Worm (Caenorhabditis elegans) whole organism, young adult: ENCODE results near the gene str-19.
"Not testable (repeated sequence)": the region's sequence is repeated elsewhere in the genome, so short reads cannot be mapped to it uniquely, and the experiment has no call there.

Source experiments
- B0261.1 ChIP-seq: sonication (generic microtip); optimal IDR thresholded peaks from 2 replicates; lab custom pipeline; 2016; ENCODE audit warnings: mild to moderate bottlenecking, missing genetic modification characterization, moderate library complexity, missing compliant biosample characterization
- C06A6.2 ChIP-seq: fragments of 200-800 bp; sonication (Bioruptor generic); conservative IDR thresholded peaks from 2 replicates; pipeline ENCODE4 v1.3.6; 2022; ENCODE audit warnings: missing genetic modification characterization, missing compliant biosample characterization
- C17E4.6 ChIP-seq: fragments of 200-800 bp; sonication (Bioruptor generic); IDR thresholded peaks from 2 replicates; pipeline ENCODE4 v1.3.6; 2022; ENCODE audit warnings: missing genetic modification reagents, missing genetic modification characterization, missing compliant biosample characterization
- D2030.7 ChIP-seq: fragments of 200-800 bp; sonication (Bioruptor generic); IDR thresholded peaks from 2 replicates; pipeline ENCODE4 v1.3.6; 2022; ENCODE audit warnings: missing genetic modification reagents, missing genetic modification characterization, missing compliant biosample characterization
- F49E8.2 ChIP-seq: sonication (generic microtip); optimal IDR thresholded peaks from 3 replicates; lab custom pipeline; 2017; ENCODE audit warnings: missing genetic modification characterization, mild to moderate bottlenecking, missing compliant biosample characterization, antibody characterized with exemption, moderate library complexity; ENCODE audit not compliant: insufficient read depth
- T07F8.4 ChIP-seq: sonication (generic microtip); optimal IDR thresholded peaks from 2 replicates; lab custom pipeline; 2016; ENCODE audit warnings: mild to moderate bottlenecking, missing genetic modification characterization, moderate library complexity, missing compliant biosample characterization
- aptf-2 ChIP-seq: fragments of 200-800 bp; sonication (Bioruptor generic); conservative IDR thresholded peaks from 2 replicates; pipeline ENCODE4 v1.3.6; 2022; ENCODE audit warnings: missing genetic modification reagents, missing genetic modification characterization, missing compliant biosample characterization
- aptf-3 ChIP-seq: fragments of 200-800 bp; sonication (Bioruptor generic); IDR thresholded peaks from 2 replicates; pipeline ENCODE4 v1.3.6; 2022; ENCODE audit warnings: missing genetic modification characterization, missing compliant biosample characterization
- attf-3 ChIP-seq: fragments of 200-800 bp; sonication (Bioruptor generic); conservative IDR thresholded peaks from 2 replicates; pipeline ENCODE4 v1.3.6; 2022; ENCODE audit warnings: missing genetic modification reagents, missing genetic modification characterization, missing compliant biosample characterization
- bed-2 ChIP-seq: fragments of 200-800 bp; sonication (Bioruptor generic); IDR thresholded peaks from 2 replicates; pipeline ENCODE4 v1.3.6; 2022; ENCODE audit warnings: missing genetic modification reagents, missing genetic modification characterization, missing compliant biosample characterization
- ceh-100 ChIP-seq: fragments of 200-800 bp; sonication (Bioruptor generic); IDR thresholded peaks from 2 replicates; pipeline ENCODE4 v1.3.6; 2022; ENCODE audit warnings: missing genetic modification reagents, missing genetic modification characterization, missing compliant biosample characterization
- ceh-79 ChIP-seq: sonication (generic microtip); optimal IDR thresholded peaks from 2 replicates; lab custom pipeline; 2017; ENCODE audit warnings: mild to moderate bottlenecking, missing genetic modification characterization, missing compliant biosample characterization
- die-1 ChIP-seq: sonication (generic microtip); optimal IDR thresholded peaks from 2 replicates; lab custom pipeline; 2016; ENCODE audit warnings: missing genotype, mild to moderate bottlenecking, missing genetic modification characterization, missing compliant biosample characterization
- efl-1 ChIP-seq: fragments of 150-350 bp; optimal IDR thresholded peaks from 2 replicates; lab custom pipeline; 2014; ENCODE audit warnings: missing biosample characterization, missing genetic modification reagents, missing genetic modification characterization
- egl-18 ChIP-seq: fragments of 200-800 bp; sonication (Bioruptor generic); IDR thresholded peaks from 2 replicates; pipeline ENCODE4 v1.3.6; 2022; ENCODE audit warnings: missing genetic modification reagents, missing genetic modification characterization, missing compliant biosample characterization
- ets-4 ChIP-seq: fragments of 200-800 bp; sonication (Bioruptor generic); optimal IDR thresholded peaks from 2 replicates; lab custom pipeline; 2018; ENCODE audit warnings: mild to moderate bottlenecking, missing genetic modification characterization, missing compliant biosample characterization
- gei-17 ChIP-seq: fragments of 200-800 bp; sonication (Bioruptor generic); optimal IDR thresholded peaks from 2 replicates; lab custom pipeline; 2018; ENCODE audit warnings: mild to moderate bottlenecking, missing genetic modification characterization, missing compliant biosample characterization
- hsf-1 ChIP-seq: fragments of 200-800 bp; sonication (Bioruptor generic); IDR thresholded peaks from 2 replicates; pipeline ENCODE4 v1.3.6; 2022; ENCODE audit warnings: missing genetic modification reagents, missing genetic modification characterization, missing compliant biosample characterization
- lag-1 ChIP-seq: fragments of 200-800 bp; sonication (Bioruptor generic); IDR thresholded peaks from 2 replicates; pipeline ENCODE4 v1.3.6; 2022; ENCODE audit warnings: missing genetic modification reagents, missing genetic modification characterization, missing compliant biosample characterization
- lsl-1 ChIP-seq: fragments of 200-800 bp; sonication (Bioruptor generic); optimal IDR thresholded peaks from 2 replicates; lab custom pipeline; 2018; ENCODE audit warnings: mild to moderate bottlenecking, missing genetic modification characterization, moderate library complexity, missing compliant biosample characterization
- lsy-27 ChIP-seq: sonication (generic microtip); optimal IDR thresholded peaks from 2 replicates; lab custom pipeline; 2017; ENCODE audit warnings: missing genetic modification characterization, mild to moderate bottlenecking, missing compliant biosample characterization, antibody characterized with exemption, missing genotype, borderline replicate concordance; ENCODE audit not compliant: insufficient read depth
- madf-10 ChIP-seq: sonication (generic microtip); optimal IDR thresholded peaks from 2 replicates; lab custom pipeline; 2016; ENCODE audit warnings: mild to moderate bottlenecking, missing genetic modification characterization, missing compliant biosample characterization
- madf-3 ChIP-seq: fragments of 200-800 bp; sonication (Bioruptor generic); IDR thresholded peaks from 2 replicates; pipeline ENCODE4 v1.3.6; 2022; ENCODE audit warnings: missing genetic modification reagents, missing genetic modification characterization, missing compliant biosample characterization
- madf-6 ChIP-seq: fragments of 200-800 bp; sonication (Bioruptor generic); IDR thresholded peaks from 2 replicates; pipeline ENCODE4 v1.3.6; 2022; ENCODE audit warnings: missing genetic modification reagents, missing genetic modification characterization, missing compliant biosample characterization
- nfya-1 ChIP-seq: sonication (generic microtip); optimal IDR thresholded peaks from 2 replicates; lab custom pipeline; 2017; ENCODE audit warnings: antibody characterized with exemption, missing compliant biosample characterization, missing genetic modification characterization, borderline replicate concordance; ENCODE audit not compliant: insufficient read depth
- nfya-2 ChIP-seq: fragments of 200-800 bp; sonication (Bioruptor generic); IDR thresholded peaks from 2 replicates; pipeline ENCODE4 v1.3.6; 2022; ENCODE audit warnings: missing genetic modification reagents, missing genetic modification characterization, missing compliant biosample characterization
- nhr-120 ChIP-seq: fragments of 200-800 bp; sonication (Bioruptor generic); IDR thresholded peaks from 2 replicates; pipeline ENCODE4 v1.3.6; 2022; ENCODE audit warnings: missing genetic modification characterization, missing compliant biosample characterization
- nhr-179 ChIP-seq: sonication (generic microtip); optimal IDR thresholded peaks from 2 replicates; lab custom pipeline; 2016; ENCODE audit warnings: mild to moderate bottlenecking, missing genetic modification characterization, missing compliant biosample characterization
- nhr-27 ChIP-seq: fragments of 200-800 bp; sonication (Bioruptor generic); optimal IDR thresholded peaks from 2 replicates; lab custom pipeline; 2018; ENCODE audit warnings: mild to moderate bottlenecking, missing genetic modification characterization, moderate library complexity, missing compliant biosample characterization
- rcor-1 ChIP-seq: fragments of 200-800 bp; sonication (Bioruptor generic); IDR thresholded peaks from 2 replicates; pipeline ENCODE4 v1.3.6; 2022; ENCODE audit warnings: missing genetic modification reagents, missing genetic modification characterization, missing compliant biosample characterization
- snpc-1.3 ChIP-seq: sonication (generic microtip); optimal IDR thresholded peaks from 2 replicates; lab custom pipeline; 2017; ENCODE audit warnings: missing genetic modification characterization, mild to moderate bottlenecking, missing compliant biosample characterization, antibody characterized with exemption, moderate library complexity, missing genotype, missing genetic modification reagents; ENCODE audit not compliant: insufficient read depth
- tbx-9 ChIP-seq: sonication (generic microtip); optimal IDR thresholded peaks from 2 replicates; lab custom pipeline; 2016; ENCODE audit warnings: borderline replicate concordance, missing genetic modification characterization, inconsistent platforms, missing compliant biosample characterization
- ztf-18 ChIP-seq: sonication (generic microtip); optimal IDR thresholded peaks from 2 replicates; lab custom pipeline; 2016; ENCODE audit warnings: missing genotype, mild to moderate bottlenecking, missing genetic modification characterization, missing compliant biosample characterization
- ztf-26 ChIP-seq: sonication (generic microtip); optimal IDR thresholded peaks from 2 replicates; lab custom pipeline; 2017; ENCODE audit warnings: missing genetic modification characterization, missing compliant biosample characterization

str-19 gene

ce11 chrV:15744366-15744765 lies at the start of gene str-19:
str-19 (minus strand) TSS chrV:15744466.
- not testable (repeated sequence) for TF ChIP-seq C06A6.2 (GFP tag; lab: Robert Waterston, UW); T07F8.4 (tag; lab: Kevin White, UChicago); nhr-179

DNA sequence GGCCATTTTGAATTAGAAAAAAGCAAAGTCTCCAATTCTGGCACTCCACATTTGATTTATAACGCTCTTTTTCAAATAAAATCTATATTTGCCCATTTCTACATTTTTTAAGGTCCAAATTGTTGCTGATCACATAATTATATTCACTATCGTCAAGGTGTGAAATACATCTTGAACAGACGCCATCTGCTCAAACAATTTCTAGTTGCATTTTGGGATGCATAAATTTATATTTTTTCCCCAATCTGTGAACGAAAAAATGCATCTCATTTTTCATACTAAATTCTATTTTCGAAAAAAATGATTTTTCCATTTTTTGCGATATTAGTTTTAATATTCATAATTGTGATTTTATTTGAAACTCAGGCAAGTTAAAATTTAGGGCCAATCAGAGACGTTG lies 49.0 kb upstream of the str-19 start, which contains the start of gene T26E4.7:
TSS of gene T26E4.7 (plus strand) at position 301 of the 400 bp plus-strand sequence.
- no peak for TF ChIP-seq ets-4 (GFP tag; lab: Kevin White, UChicago)
- no peak for TF ChIP-seq rcor-1 (GFP tag; lab: Robert Waterston, UW)
- TF ChIP-seq nhr-27 (tag; lab: Kevin White, UChicago): no peak
- no peak for TF ChIP-seq hsf-1 (GFP tag; lab: Robert Waterston, UW)
- TF ChIP-seq ceh-100 (GFP tag; lab: Robert Waterston, UW): no peak
- TF ChIP-seq B0261.1: no peak
- TF ChIP-seq snpc-1.3 (tag; lab: Kevin White, UChicago): no peak
- no peak for TF ChIP-seq gei-17 (GFP tag; lab: Kevin White, UChicago)
- no peak for TF ChIP-seq aptf-3 (GFP tag; lab: Robert Waterston, UW)
- TF ChIP-seq F49E8.2 (tag; lab: Kevin White, UChicago): no peak
- TF ChIP-seq madf-6 (GFP tag; lab: Robert Waterston, UW): no peak
- TF ChIP-seq ztf-26 (tag; lab: Kevin White, UChicago): no peak
- TF ChIP-seq nhr-120: no peak
- no peak for TF ChIP-seq tbx-9 (tag; lab: Kevin White, UChicago)
- TF ChIP-seq lag-1 (GFP tag; lab: Robert Waterston, UW): no peak
- no peak for TF ChIP-seq madf-10 (tag; lab: Kevin White, UChicago)
- no peak for TF ChIP-seq die-1 (tag; lab: Kevin White, UChicago)
- no peak for TF ChIP-seq T07F8.4 (tag; lab: Kevin White, UChicago)

- TF ChIP-seq egl-18 (no peak), lsy-27 (tag; lab: Kevin White, UChicago) (no peak)
Measured at ce11 chrV:15792409-15792808, 48.1 kb upstream of the str-19 start, which contains the start of gene T26E4.4. T26E4.4 (minus strand) TSS chrV:15792509.

DNA sequence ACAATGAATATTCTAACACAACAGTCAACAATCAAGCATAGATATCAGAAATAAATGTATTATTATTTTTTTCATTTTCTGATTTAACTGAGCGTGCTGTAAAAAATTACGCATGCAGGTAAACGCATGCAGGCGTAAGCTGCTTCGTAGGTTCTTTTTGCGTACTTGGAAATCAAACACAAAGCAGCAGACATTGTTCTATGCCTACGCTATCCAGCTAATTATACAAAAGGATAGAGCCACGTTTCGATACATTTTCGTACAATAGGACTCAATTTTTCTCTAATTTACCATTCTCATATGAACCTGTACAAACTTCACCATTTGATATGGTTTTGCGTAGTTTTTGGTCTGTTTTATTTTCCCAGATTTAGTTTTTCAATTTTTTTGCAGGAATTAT lies 38.2 kb upstream of the str-19 start, which contains the start of gene T26E4.3:
TSS of gene T26E4.3 (plus strand) at position 301 of the 400 bp plus-strand sequence.
- no peak for TF ChIP-seq hsf-1 (GFP tag; lab: Robert Waterston, UW)

ce11 chrV:15781086-15781485 lies 36.8 kb upstream of the str-19 start, which contains the start of gene T26E4.2:
T26E4.2 (plus strand) TSS chrV:15781386.
- TF ChIP-seq attf-3 (GFP tag; lab: Robert Waterston, UW): no peak
- no peak for TF ChIP-seq ztf-26 (tag; lab: Kevin White, UChicago)
- TF ChIP-seq ceh-79 (tag; lab: Kevin White, UChicago): no peak
- no peak for TF ChIP-seq C06A6.2 (GFP tag; lab: Robert Waterston, UW)
- TF ChIP-seq madf-3: no peak
- TF ChIP-seq ztf-18: no peak

DNA sequence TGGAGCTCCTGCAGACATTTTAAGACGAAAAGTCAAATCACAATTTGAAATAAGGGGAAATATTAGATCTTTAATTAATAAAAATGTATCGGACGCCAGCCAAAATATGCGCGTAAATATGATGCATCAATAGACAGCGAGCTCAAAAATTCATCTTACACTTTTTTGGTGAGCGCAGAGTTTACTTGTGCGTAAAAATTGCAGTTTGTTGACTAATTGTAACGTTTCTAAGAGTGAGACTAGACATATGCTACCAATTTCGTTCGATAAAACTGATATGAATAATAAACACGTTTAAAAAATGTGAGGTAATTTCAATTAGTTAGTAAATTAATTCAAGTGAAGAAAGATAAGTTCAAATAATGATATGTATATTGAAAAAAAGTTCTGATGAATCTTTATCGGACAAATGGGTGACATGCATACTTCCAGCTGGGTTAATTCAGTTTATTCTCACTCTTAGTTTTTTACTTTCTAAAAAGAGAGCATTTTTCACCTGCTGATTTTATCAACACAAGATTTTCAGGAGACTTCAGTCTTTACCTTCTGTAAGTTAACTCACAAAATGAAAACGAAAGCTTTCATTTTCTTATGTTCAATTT lies 35.0 kb upstream of the str-19 start, which contains the start of the genes nhr-285 and irld-52:
TSS of gene nhr-285 (minus strand) at position 101 of the 602 bp plus-strand sequence.
TSS of gene irld-52 (plus strand) at position 552 of the 602 bp plus-strand sequence.
- TF ChIP-seq C06A6.2 (GFP tag; lab: Robert Waterston, UW) (no peak), D2030.7 (GFP tag; lab: Robert Waterston, UW) (no peak), nfya-1 (tag; lab: Kevin White, UChicago) (no peak), aptf-3 (GFP tag; lab: Robert Waterston, UW) (no peak), efl-1 (GFP tag; lab: Kevin White, UChicago) (no peak), aptf-2 (GFP tag; lab: Robert Waterston, UW) (no peak), ceh-100 (GFP tag; lab: Robert Waterston, UW) (no peak), nfya-2 (GFP tag; lab: Robert Waterston, UW) (no peak), lsl-1 (GFP tag; lab: Kevin White, UChicago) (no peak), C17E4.6 (GFP tag; lab: Robert Waterston, UW) (no peak), bed-2 (GFP tag; lab: Robert Waterston, UW) (no peak), lsy-27 (tag; lab: Kevin White, UChicago) (no peak)
- TF ChIP-seq, all 124 proteins: peak for 0
